Fruit fly (Drosophila melanogaster): ENCODE results near the gene CG6865.

CG6865 gene

DNA sequence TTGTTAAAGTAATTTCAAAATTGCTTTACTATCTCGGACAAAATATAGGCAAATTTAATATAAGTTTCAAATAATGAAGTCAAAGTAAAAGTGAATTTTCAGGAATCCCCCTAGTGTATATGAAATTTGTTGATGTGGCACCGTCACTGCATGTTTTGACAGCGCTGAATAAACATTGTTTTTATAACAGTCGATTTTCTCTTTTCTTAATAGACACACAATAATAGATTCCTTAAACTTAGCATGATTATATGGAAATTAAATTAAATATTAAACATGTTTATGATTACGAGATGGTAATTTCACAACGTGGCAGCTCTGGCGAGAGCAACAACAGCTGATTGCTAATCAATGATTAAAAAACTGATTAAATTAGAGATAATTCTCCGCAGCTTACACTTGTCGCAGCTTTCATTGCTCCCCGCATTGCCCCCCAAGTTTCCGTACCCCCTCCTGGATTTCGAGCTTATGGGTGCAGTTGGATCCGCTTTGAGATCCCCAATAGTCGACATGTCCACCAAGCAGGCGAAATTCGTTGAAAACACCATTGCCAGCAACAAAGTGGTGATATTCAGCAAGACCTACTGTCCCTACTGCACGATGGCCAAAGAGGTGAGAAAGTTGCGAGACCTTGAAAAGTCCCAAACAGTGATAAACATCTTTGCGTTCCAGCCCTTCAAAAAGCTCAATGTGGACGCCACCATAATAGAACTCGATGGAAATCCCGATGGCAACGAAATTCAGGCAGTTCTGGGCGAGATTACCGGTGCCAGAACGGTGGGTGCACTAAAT, 5.8 kb downstream of the CG6865 start, which contains the start of gene Grx1 (continued):
- TF ChIP-seq CG15514 (GFP tag; optimal IDR thresholded peaks at IDR 0.05), result peak; percentile 46
- no peak for TF ChIP-seq jigr1 (GFP tag; IDR thresholded peaks at IDR 0.05)
- TF ChIP-seq CG10366 (GFP tag; IDR thresholded peaks at IDR 0.05), result no peak; the same call in 1 of the 2 replicates
- peak; percentile 25 for TF ChIP-seq bcd (GFP tag; optimal IDR thresholded peaks at IDR 0.05)
- peak; percentile 4 for TF ChIP-seq CG8944 (GFP tag; optimal IDR thresholded peaks at IDR 0.05)
- no peak for TF ChIP-seq CG7745 (tag; optimal IDR thresholded peaks at IDR 0.05)
- TF ChIP-seq Rfx (GFP tag; IDR thresholded peaks at IDR 0.05), result peak; percentile 53
- TF ChIP-seq Sox100B (GFP tag; optimal IDR thresholded peaks at IDR 0.05), result peak; percentile 52
- TF ChIP-seq repo (GFP tag; optimal IDR thresholded peaks at IDR 0.05), result no peak
- peak; percentile 51 for TF ChIP-seq NfI (GFP tag; optimal IDR thresholded peaks at IDR 0.05)
- peak; percentile 88 for TF ChIP-seq MESR4 (GFP tag; optimal IDR thresholded peaks at IDR 0.05)
- peak; percentile 48 for TF ChIP-seq Bteb2 (GFP tag; optimal IDR thresholded peaks at IDR 0.05)
- no peak for TF ChIP-seq br (optimal IDR thresholded peaks at IDR 0.05)
- TF ChIP-seq CG9727 (GFP tag; optimal IDR thresholded peaks at IDR 0.05), result peak; percentile 49
- peak; percentile 8 for TF ChIP-seq Bdp1 (GFP tag; optimal IDR thresholded peaks at IDR 0.05)
- peak in 1 of 2 experiments; percentile 45 for TF ChIP-seq tll (GFP tag; optimal IDR thresholded peaks at IDR 0.05)
- TF ChIP-seq CG15479 (GFP tag; optimal IDR thresholded peaks at IDR 0.05), result no peak
- no peak for TF ChIP-seq fd102C (GFP tag; optimal IDR thresholded peaks at IDR 0.05)
- no peak for TF ChIP-seq chn (GFP tag; optimal IDR thresholded peaks at IDR 0.05)
- peak; percentile 48 for TF ChIP-seq CG3847 (GFP tag; IDR thresholded peaks at IDR 0.05)
- TF ChIP-seq scrt (GFP tag; optimal IDR thresholded peaks at IDR 0.05), result peak; percentile 65
- peak; percentile 50 for TF ChIP-seq CG8290 (GFP tag; optimal IDR thresholded peaks at IDR 0.05)
- peak in 1 of 2 experiments; percentile 35 for TF ChIP-seq CG8290 (tag; optimal IDR thresholded peaks at IDR 0.05)
- TF ChIP-seq CG33213 (GFP tag; optimal IDR thresholded peaks at IDR 0.05), result no peak
- TF ChIP-seq CG12104 (GFP tag; optimal IDR thresholded peaks at IDR 0.05), result no peak
- TF ChIP-seq caup (GFP tag; optimal IDR thresholded peaks at IDR 0.05; ENCODE audit: severe bottlenecking), result peak; percentile 47
- peak; percentile 60 for TF ChIP-seq ftz-f1 (GFP tag; optimal IDR thresholded peaks at IDR 0.05)
- no peak for TF ChIP-seq pfk (GFP tag; optimal IDR thresholded peaks at IDR 0.05)
- no peak for TF ChIP-seq ranshi (GFP tag; IDR thresholded peaks at IDR 0.05)
- TF ChIP-seq ac (GFP tag; optimal IDR thresholded peaks at IDR 0.05), result no peak
- TF ChIP-seq pzg (GFP tag; optimal IDR thresholded peaks at IDR 0.05), result peak; percentile 42
- no peak for TF ChIP-seq shn (GFP tag; optimal IDR thresholded peaks at IDR 0.05)
- TF ChIP-seq zfh1 (GFP tag; IDR thresholded peaks at IDR 0.05), result peak; percentile 59; the same call in 1 of the 3 replicates
- peak; percentile 27 for TF ChIP-seq CG16863 (GFP tag; optimal IDR thresholded peaks at IDR 0.05)
- TF ChIP-seq CG2875 (GFP tag; optimal IDR thresholded peaks at IDR 0.05), result no peak
- peak; percentile 84 for TF ChIP-seq MBD-R2 (GFP tag; IDR thresholded peaks at IDR 0.05)
- peak; percentile 36 for TF ChIP-seq Six4 (GFP tag; optimal IDR thresholded peaks at IDR 0.05)
- TF ChIP-seq ewg (GFP tag; optimal IDR thresholded peaks at IDR 0.05), result no peak
- TF ChIP-seq onecut (GFP tag; IDR thresholded peaks at IDR 0.05), result no peak
- peak; percentile 36 for TF ChIP-seq HHEX (GFP tag; optimal IDR thresholded peaks at IDR 0.05)
- TF ChIP-seq CG1024 (GFP tag; IDR thresholded peaks at IDR 0.05), result no peak
- peak; percentile 14 for TF ChIP-seq cwo (GFP tag; optimal IDR thresholded peaks at IDR 0.05)
- peak; percentile 14 for TF ChIP-seq CG9609 (GFP tag; optimal IDR thresholded peaks at IDR 0.05)
- TF ChIP-seq unpg (GFP tag; optimal IDR thresholded peaks at IDR 0.05), result peak; percentile 71
- no peak for TF ChIP-seq CG14667 (GFP tag; IDR thresholded peaks at IDR 0.05)
- TF ChIP-seq CG11723 (GFP tag; optimal IDR thresholded peaks at IDR 0.05), result no peak
- peak; percentile 61 for TF ChIP-seq CG31441 (GFP tag; IDR thresholded peaks at IDR 0.05)
- TF ChIP-seq CG12236 (GFP tag; optimal IDR thresholded peaks at IDR 0.05), result no peak
- TF ChIP-seq CG7556 (GFP tag; optimal IDR thresholded peaks at IDR 0.05), result peak; percentile 52
- TF ChIP-seq ash1 (GFP tag; optimal IDR thresholded peaks at IDR 0.05), result no peak
